Worm (Caenorhabditis elegans) whole organism, L4 larva: Measurements from ENCODE around the gene Y22D7AL.10.

Experiments
- F26F4.8 ChIP-seq: fragments of 200-800 bp; sonication (Bioruptor generic); conservative IDR thresholded peaks from 2 replicates; pipeline ENCODE4 v1.3.6; 2022; ENCODE audit warnings: missing genetic modification characterization, missing compliant biosample characterization
- F37D6.2 ChIP-seq: sonication (generic microtip); optimal IDR thresholded peaks from 2 replicates; lab custom pipeline; 2016; ENCODE audit warnings: mild to moderate bottlenecking, missing genetic modification characterization, missing compliant biosample characterization
- F49E8.2 ChIP-seq: sonication (generic microtip); optimal IDR thresholded peaks from 2 replicates; lab custom pipeline; 2016; ENCODE audit warnings: missing compliant biosample characterization, mild to moderate bottlenecking, missing genetic modification characterization, borderline replicate concordance
- Y48G9A.11 ChIP-seq: fragments of 200-800 bp; sonication (Bioruptor generic); IDR thresholded peaks from 2 replicates; pipeline ENCODE4 v1.3.6; 2022; ENCODE audit warnings: missing genetic modification reagents, missing genetic modification characterization, missing compliant biosample characterization
- Y75B8A.6 ChIP-seq: fragments of 200-800 bp; sonication (Bioruptor generic); IDR thresholded peaks from 2 replicates; pipeline ENCODE4 v1.3.6; 2022; ENCODE audit warnings: missing genetic modification reagents, missing genetic modification characterization, missing compliant biosample characterization
- ZK337.2 ChIP-seq: fragments of 200-800 bp; sonication (Bioruptor generic); IDR thresholded peaks from 2 replicates; pipeline ENCODE4 v1.3.6; 2022; ENCODE audit warnings: missing genetic modification reagents, missing genetic modification characterization, missing compliant biosample characterization
- ZK546.5 ChIP-seq, 2 experiments: sonication (generic microtip); optimal IDR thresholded peaks; 2 replicates each; lab custom pipeline; 2017; ENCODE audit warnings: missing biosample characterization in 2 of 2, missing genetic modification characterization in 2 of 2
- aly-2 ChIP-seq: sonication (generic microtip); optimal IDR thresholded peaks from 2 replicates; lab custom pipeline; 2018; ENCODE audit warnings: missing biosample characterization, missing genetic modification characterization
- arid-1 ChIP-seq: fragments of 200-800 bp; sonication (Bioruptor generic); conservative IDR thresholded peaks from 2 replicates; pipeline ENCODE4 v1.3.6; 2022; ENCODE audit warnings: missing genetic modification reagents, missing genetic modification characterization, missing compliant biosample characterization
- ceh-20 ChIP-seq: fragments of 200-800 bp; sonication (Bioruptor generic); IDR thresholded peaks from 2 replicates; pipeline ENCODE4 v1.3.6; 2022; ENCODE audit warnings: missing genetic modification reagents, missing genetic modification characterization, missing compliant biosample characterization
- ceh-62 ChIP-seq: sonication (generic microtip); optimal IDR thresholded peaks from 2 replicates; lab custom pipeline; 2017; ENCODE audit warnings: missing biosample characterization, missing genetic modification characterization
- cey-2 ChIP-seq: sonication (generic microtip); optimal IDR thresholded peaks from 3 replicates; lab custom pipeline; 2017; ENCODE audit warnings: missing genetic modification characterization, mild to moderate bottlenecking, missing compliant biosample characterization, antibody characterized with exemption, borderline replicate concordance; ENCODE audit not compliant: insufficient read depth
- ctbp-1 ChIP-seq: fragments of 200-800 bp; sonication (Bioruptor generic); IDR thresholded peaks from 2 replicates; pipeline ENCODE4 v1.3.6; 2022; ENCODE audit warnings: missing genetic modification reagents, missing genetic modification characterization, missing compliant biosample characterization
- daf-12 ChIP-seq: fragments of 150-350 bp; optimal IDR thresholded peaks from 2 replicates; lab custom pipeline; 2014; ENCODE audit warnings: missing biosample characterization, missing genetic modification reagents, missing genetic modification characterization
- dmd-6 ChIP-seq: fragments of 200-800 bp; sonication (Bioruptor generic); IDR thresholded peaks from 2 replicates; pipeline ENCODE4 v1.3.6; 2022; ENCODE audit warnings: missing genetic modification reagents, missing genetic modification characterization, missing compliant biosample characterization
- duxl-1 ChIP-seq: sonication (generic microtip); optimal IDR thresholded peaks from 2 replicates; lab custom pipeline; 2016; ENCODE audit warnings: mild to moderate bottlenecking, missing genetic modification characterization, moderate library complexity, missing compliant biosample characterization; ENCODE audit not compliant: poor library complexity
- dve-1 ChIP-seq: sonication (generic microtip); optimal IDR thresholded peaks from 2 replicates; lab custom pipeline; 2017; ENCODE audit warnings: antibody characterized with exemption, mild to moderate bottlenecking, missing genetic modification characterization, missing compliant biosample characterization; ENCODE audit not compliant: insufficient read depth
- fos-1 ChIP-seq: fragments of 150-350 bp; optimal IDR thresholded peaks from 2 replicates; lab custom pipeline; 2014; ENCODE audit warnings: missing biosample characterization, missing genetic modification characterization
- hmg-1.1 ChIP-seq: fragments of 200-800 bp; sonication (Bioruptor generic); IDR thresholded peaks from 2 replicates; pipeline ENCODE4 v1.3.6; 2022; ENCODE audit warnings: missing genetic modification reagents, missing genetic modification characterization, missing compliant biosample characterization
- jun-1 ChIP-seq: fragments of 150-350 bp; optimal IDR thresholded peaks from 2 replicates; lab custom pipeline; 2014; ENCODE audit warnings: missing biosample characterization, missing genetic modification reagents, missing genetic modification characterization
- lim-7 ChIP-seq: fragments of 200-800 bp; sonication (Bioruptor generic); IDR thresholded peaks from 2 replicates; pipeline ENCODE4 v1.3.6; 2022; ENCODE audit warnings: missing genetic modification characterization, missing compliant biosample characterization
- lin-1 ChIP-seq: fragments of 200-800 bp; sonication (Bioruptor generic); IDR thresholded peaks from 2 replicates; pipeline ENCODE4 v1.3.6; 2022; ENCODE audit warnings: missing genetic modification reagents, missing genetic modification characterization, missing compliant biosample characterization
- lin-29 ChIP-seq: fragments of 200-800 bp; sonication (Bioruptor generic); IDR thresholded peaks from 2 replicates; pipeline ENCODE4 v1.3.6; 2022; ENCODE audit warnings: missing genetic modification reagents, missing genetic modification characterization, missing compliant biosample characterization
- madf-9 ChIP-seq: fragments of 200-800 bp; sonication (Bioruptor generic); conservative IDR thresholded peaks from 2 replicates; pipeline ENCODE4 v1.3.6; 2022; ENCODE audit warnings: missing genetic modification reagents, missing genetic modification characterization, missing compliant biosample characterization
- mes-2 ChIP-seq: sonication (generic microtip); optimal IDR thresholded peaks from 2 replicates; lab custom pipeline; 2016; ENCODE audit warnings: missing genotype, mild to moderate bottlenecking, missing genetic modification characterization, missing compliant biosample characterization; ENCODE audit not compliant: poor library complexity, severe bottlenecking
- mxl-3 ChIP-seq: fragments of 200-800 bp; sonication (Bioruptor generic); optimal IDR thresholded peaks from 2 replicates; lab custom pipeline; 2018; ENCODE audit warnings: mild to moderate bottlenecking, missing genetic modification characterization, missing compliant biosample characterization
- nhr-10 ChIP-seq: fragments of 150-350 bp; optimal IDR thresholded peaks from 2 replicates; lab custom pipeline; 2014; ENCODE audit warnings: missing biosample characterization, missing genetic modification characterization
- nhr-102 ChIP-seq: sonication (generic microtip); optimal IDR thresholded peaks from 2 replicates; lab custom pipeline; 2016; ENCODE audit warnings: mild to moderate bottlenecking, missing genetic modification characterization, moderate library complexity, missing compliant biosample characterization
- nhr-11 ChIP-seq: fragments of 150-350 bp; optimal IDR thresholded peaks from 2 replicates; lab custom pipeline; 2014; ENCODE audit warnings: missing biosample characterization, missing genetic modification characterization
- nhr-111 ChIP-seq: fragments of 200-800 bp; sonication (Bioruptor generic); optimal IDR thresholded peaks from 2 replicates; lab custom pipeline; 2018; ENCODE audit warnings: mild to moderate bottlenecking, missing genetic modification characterization, missing compliant biosample characterization
- nhr-25 ChIP-seq: sonication (generic microtip); optimal IDR thresholded peaks from 2 replicates; lab custom pipeline; 2017; ENCODE audit warnings: missing genetic modification characterization, mild to moderate bottlenecking, missing compliant biosample characterization, antibody characterized with exemption, moderate library complexity, borderline replicate concordance; ENCODE audit not compliant: insufficient read depth
- nhr-42 ChIP-seq: fragments of 200-800 bp; sonication (Bioruptor generic); IDR thresholded peaks from 2 replicates; pipeline ENCODE4 v1.3.6; 2022; ENCODE audit warnings: missing genetic modification characterization, missing compliant biosample characterization
- nhr-48 ChIP-seq: sonication (generic microtip); optimal IDR thresholded peaks from 2 replicates; lab custom pipeline; 2016; ENCODE audit warnings: mild to moderate bottlenecking, missing genetic modification characterization, missing compliant biosample characterization
- nhr-6 ChIP-seq: fragments of 150-350 bp; optimal IDR thresholded peaks from 2 replicates; lab custom pipeline; 2014; ENCODE audit warnings: missing biosample characterization, missing genetic modification characterization
- nhr-77 ChIP-seq: fragments of 150-350 bp; optimal IDR thresholded peaks from 2 replicates; lab custom pipeline; 2014; ENCODE audit warnings: missing biosample characterization, missing genetic modification characterization
- saeg-2 ChIP-seq: fragments of 200-800 bp; sonication (Bioruptor generic); IDR thresholded peaks from 2 replicates; pipeline ENCODE4 v1.3.6; 2022; ENCODE audit warnings: missing genetic modification reagents, missing genetic modification characterization, missing compliant biosample characterization
- sdz-12 ChIP-seq: fragments of 200-800 bp; sonication (Bioruptor generic); optimal IDR thresholded peaks from 2 replicates; lab custom pipeline; 2018; ENCODE audit warnings: mild to moderate bottlenecking, missing genetic modification characterization, missing compliant biosample characterization
- set-16 ChIP-seq: fragments of 200-800 bp; sonication (Bioruptor generic); IDR thresholded peaks from 2 replicates; pipeline ENCODE4 v1.3.6; 2022; ENCODE audit warnings: missing genetic modification reagents, missing genetic modification characterization, missing compliant biosample characterization
- skn-1 ChIP-seq: fragments of 150-350 bp; optimal IDR thresholded peaks from 2 replicates; lab custom pipeline; 2014; ENCODE audit warnings: missing biosample characterization, missing genetic modification characterization
- snpc-1.2 ChIP-seq: fragments of 200-800 bp; sonication (Bioruptor generic); IDR thresholded peaks from 2 replicates; pipeline ENCODE4 v1.3.6; 2022; ENCODE audit warnings: missing genetic modification reagents, missing genetic modification characterization, missing compliant biosample characterization
- snpc-4 ChIP-seq: fragments of 150-350 bp; optimal IDR thresholded peaks from 2 replicates; lab custom pipeline; 2014; ENCODE audit warnings: missing biosample characterization, missing genetic modification characterization
- spr-1 ChIP-seq: sonication (generic microtip); optimal IDR thresholded peaks from 2 replicates; lab custom pipeline; 2016; ENCODE audit warnings: mild to moderate bottlenecking, missing genetic modification characterization, missing compliant biosample characterization
- spr-3 ChIP-seq: fragments of 200-800 bp; sonication (Bioruptor generic); optimal IDR thresholded peaks from 2 replicates; lab custom pipeline; 2018; ENCODE audit warnings: mild to moderate bottlenecking, missing genetic modification characterization, missing compliant biosample characterization
- unc-39 ChIP-seq: sonication (generic microtip); optimal IDR thresholded peaks from 2 replicates; lab custom pipeline; 2017; ENCODE audit warnings: missing biosample characterization, missing genetic modification characterization
- unc-62 ChIP-seq, 3 experiments: fragments of 150-350 bp in 1 of 3; sonication (generic microtip); optimal IDR thresholded peaks in 2 of 3; peaks in 1 of 3; 1 replicate in 1 of 3; 2 replicates in 2 of 3; lab custom pipeline; 2014 to 2017; ENCODE audit warnings: missing biosample characterization in 3 of 3, missing genetic modification characterization in 3 of 3, missing genetic modification reagents in 3 of 3, missing genotype in 1 of 3
- zag-1 ChIP-seq: fragments of 150-350 bp; optimal IDR thresholded peaks from 2 replicates; lab custom pipeline; 2014; ENCODE audit warnings: missing biosample characterization, missing genetic modification characterization
- zfp-2 ChIP-seq: sonication (generic microtip); optimal IDR thresholded peaks from 2 replicates; lab custom pipeline; 2016; ENCODE audit warnings: mild to moderate bottlenecking, missing genetic modification characterization, missing compliant biosample characterization
- zfp-3 ChIP-seq: fragments of 200-800 bp; sonication (Bioruptor generic); conservative IDR thresholded peaks from 2 replicates; pipeline ENCODE4 v1.3.6; 2022; ENCODE audit warnings: missing genetic modification reagents, missing genetic modification characterization, missing compliant biosample characterization
- zip-2 ChIP-seq: fragments of 150-350 bp; optimal IDR thresholded peaks from 2 replicates; lab custom pipeline; 2014; ENCODE audit warnings: missing biosample characterization, missing genetic modification characterization
- ztf-7 ChIP-seq: fragments of 150-350 bp; optimal IDR thresholded peaks from 2 replicates; lab custom pipeline; 2014; ENCODE audit warnings: missing biosample characterization, missing genetic modification characterization

The Y22D7AL.10 gene

DNA sequence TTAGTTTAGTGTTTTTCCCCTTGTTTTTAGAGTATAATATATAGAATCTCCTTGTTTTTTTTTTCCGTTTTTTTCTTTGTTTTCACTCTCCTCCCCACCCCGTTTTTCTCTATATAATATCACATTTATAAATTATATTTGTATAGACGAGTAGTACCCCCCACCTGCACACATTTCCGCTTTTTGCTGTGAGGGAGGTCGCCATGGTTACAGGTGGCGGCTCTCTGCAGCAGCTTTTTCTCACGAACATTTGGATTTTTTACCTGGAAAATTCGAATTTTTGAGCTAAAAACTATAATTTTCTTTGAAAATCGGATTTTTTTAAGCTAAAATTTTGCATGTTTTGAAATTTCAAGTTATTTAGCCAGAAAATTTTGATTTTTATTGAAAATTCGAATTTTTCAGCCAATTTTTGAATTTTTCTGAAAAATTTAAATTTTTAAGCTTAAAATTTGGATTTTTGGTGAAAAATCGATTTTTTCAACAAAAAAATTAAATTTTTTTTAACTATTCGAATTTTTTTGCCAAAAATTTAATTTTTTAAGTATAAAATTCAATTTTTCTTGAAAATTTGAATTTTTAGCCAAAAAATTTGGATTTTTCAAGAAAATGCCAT, 7.0 kb upstream of the Y22D7AL.10 start (continued):
- TF ChIP-seq F49E8.2 (tag; lab: Kevin White, UChicago): no peak
- TF ChIP-seq lin-29 (GFP tag; lab: Robert Waterston, UW): no peak
- TF ChIP-seq nhr-6 (tag; lab: Kevin White, UChicago): no peak
- peak; percentile 81 for TF ChIP-seq arid-1 (GFP tag; lab: Robert Waterston, UW)
- TF ChIP-seq Y48G9A.11 (GFP tag; lab: Robert Waterston, UW): peak; percentile 63
- TF ChIP-seq ceh-62 (tag; lab: Kevin White, UChicago): no peak
- no peak for TF ChIP-seq nhr-25 (tag; lab: Kevin White, UChicago)
- TF ChIP-seq jun-1: no peak
- TF ChIP-seq lin-1: 0 out of 2 replicates have a peak, but pooled peaks have one; percentile 40
- no peak for TF ChIP-seq Y75B8A.6
- peak; percentile 67; the same call in 1 of the 2 replicates for TF ChIP-seq lim-7 (GFP tag; lab: Robert Waterston, UW)
- TF ChIP-seq madf-9 (GFP tag; lab: Robert Waterston, UW): 0 out of 2 replicates have a peak, but pooled peaks have one; percentile 18
- no peak for TF ChIP-seq zip-2
- no peak for TF ChIP-seq ZK337.2
- no peak for TF ChIP-seq unc-39 (tag; lab: Kevin White, UChicago)
- TF ChIP-seq zag-1 (tag; lab: Kevin White, UChicago): no peak
- no peak for TF ChIP-seq spr-3
- TF ChIP-seq snpc-1.2 (GFP tag; lab: Robert Waterston, UW): peak; percentile 56; the same call in 1 of the 2 replicates
- TF ChIP-seq duxl-1 (tag; lab: Kevin White, UChicago): no peak
- TF ChIP-seq nhr-102 (tag; lab: Kevin White, UChicago): peak; percentile 12
- TF ChIP-seq dmd-6 (GFP tag; lab: Robert Waterston, UW): no peak
- TF ChIP-seq nhr-42: no peak
- no peak for TF ChIP-seq unc-62 (GFP tag; optimal IDR thresholded peaks at IDR 0.05 in 1 of 2; lab: Kevin White, UChicago)
- TF ChIP-seq unc-62 (tag; optimal IDR thresholded peaks at IDR 0.05; lab: Kevin White, UChicago): no peak
- TF ChIP-seq skn-1 (tag; lab: Kevin White, UChicago): no peak
- no peak for TF ChIP-seq ceh-20 (GFP tag; lab: Robert Waterston, UW)
- no peak for TF ChIP-seq nhr-10 (tag; lab: Kevin White, UChicago)
- no peak for TF ChIP-seq zfp-3 (GFP tag; lab: Robert Waterston, UW)
- TF ChIP-seq spr-1 (tag; lab: Kevin White, UChicago): no peak
- no peak for TF ChIP-seq aly-2 (tag; lab: Kevin White, UChicago)
- TF ChIP-seq hmg-1.1: no peak
- TF ChIP-seq nhr-48 (tag; lab: Kevin White, UChicago): no peak
- no peak for TF ChIP-seq F37D6.2 (tag; lab: Kevin White, UChicago)
- TF ChIP-seq cey-2 (tag; lab: Kevin White, UChicago): no peak
- TF ChIP-seq dve-1 (tag; lab: Kevin White, UChicago): no peak
- no peak for TF ChIP-seq ztf-7 (tag; lab: Kevin White, UChicago)
- no peak for TF ChIP-seq sdz-12 (GFP tag; lab: Kevin White, UChicago)
- no peak for TF ChIP-seq saeg-2 (GFP tag; lab: Robert Waterston, UW)
- TF ChIP-seq ZK546.5 (tag; optimal IDR thresholded peaks at IDR 0.05; lab: Kevin White, UChicago): no peak
- no peak for TF ChIP-seq mes-2 (tag; lab: Kevin White, UChicago)
- no peak for TF ChIP-seq set-16 (GFP tag; lab: Robert Waterston, UW)
- TF ChIP-seq daf-12 (tag; lab: Kevin White, UChicago): no peak
- TF ChIP-seq nhr-77 (tag; lab: Kevin White, UChicago): no peak
- peak; percentile 44 for TF ChIP-seq nhr-111
- TF ChIP-seq fos-1 (tag; lab: Kevin White, UChicago): no peak
- TF ChIP-seq zfp-2 (tag; lab: Kevin White, UChicago): no peak
- TF ChIP-seq ctbp-1 (GFP tag; lab: Robert Waterston, UW): peak; percentile 73
- TF ChIP-seq nhr-11 (tag; lab: Kevin White, UChicago): no peak
- TF ChIP-seq mxl-3: no peak
- TF ChIP-seq snpc-4 (tag; lab: Kevin White, UChicago): no peak
- no peak for TF ChIP-seq F26F4.8 (GFP tag; lab: Robert Waterston, UW)
